Fruit fly (Drosophila melanogaster): ENCODE results near the gene Sgs3.

The Sgs3 gene

DNA sequence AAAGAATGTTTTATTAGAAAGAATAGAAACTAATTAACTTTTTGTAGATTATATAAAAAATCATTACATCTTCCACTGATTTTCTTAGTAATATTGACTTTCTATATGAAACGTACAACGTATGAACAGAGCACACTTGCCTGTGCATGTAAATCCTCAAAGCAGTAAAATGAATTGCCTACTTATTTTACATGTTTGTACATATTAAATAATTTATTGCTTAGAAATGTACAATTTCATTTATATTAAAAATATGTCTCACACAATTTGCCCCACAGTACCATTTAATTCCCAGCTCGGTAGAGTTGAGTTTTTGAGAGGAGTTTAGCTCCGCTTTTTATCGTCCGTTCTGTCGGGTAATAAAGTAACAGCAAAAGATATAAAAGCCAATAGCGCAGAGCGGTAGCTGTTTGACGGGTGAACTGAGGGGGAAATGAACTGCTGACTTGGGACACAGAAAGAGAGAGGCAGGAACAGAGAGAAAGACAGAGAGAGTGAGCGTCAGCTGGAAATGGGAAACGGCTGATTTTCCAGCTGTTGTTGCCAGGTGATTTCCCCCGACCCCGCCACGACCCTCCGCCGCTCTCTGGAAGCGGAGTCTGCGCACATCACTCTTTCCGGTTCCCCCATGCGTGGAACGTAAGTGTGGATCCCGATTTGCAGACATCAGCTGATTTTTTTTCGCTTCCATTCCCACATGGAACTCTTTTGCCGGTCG is 18.8 kb upstream of the Sgs3 start:
- TF ChIP-seq Snoo (tag; optimal IDR thresholded peaks at IDR 0.05), result no peak
- peak; percentile 31 for TF ChIP-seq CG8301 (tag; optimal IDR thresholded peaks at IDR 0.05)
- no peak for TF ChIP-seq rn (GFP tag; IDR thresholded peaks at IDR 0.05)
- TF ChIP-seq Pif1B (GFP tag; optimal IDR thresholded peaks at IDR 0.05), result peak; percentile 46
- peak; percentile 41 for TF ChIP-seq Pif1A (GFP tag; optimal IDR thresholded peaks at IDR 0.05)
- peak; percentile 40 for TF ChIP-seq CG17806 (tag; optimal IDR thresholded peaks at IDR 0.05)
- TF ChIP-seq CG15710 (tag; optimal IDR thresholded peaks at IDR 0.05), result peak; percentile 22
- no peak for TF ChIP-seq CG10348 (GFP tag; IDR thresholded peaks at IDR 0.05)
- no peak for TF ChIP-seq CG32121 (GFP tag; IDR thresholded peaks at IDR 0.05)
- TF ChIP-seq CG8159 (tag; optimal IDR thresholded peaks at IDR 0.05), result peak; percentile 47
- no peak for TF ChIP-seq D1 (tag; optimal IDR thresholded peaks at IDR 0.05)
- peak; percentile 90 for TF ChIP-seq EcR (GFP tag; optimal IDR thresholded peaks at IDR 0.05)
- peak; percentile 7 for TF ChIP-seq gl (tag; optimal IDR thresholded peaks at IDR 0.05)
- no peak for TF ChIP-seq fd96Ca (GFP tag; IDR thresholded peaks at IDR 0.05)
- peak; percentile 24; the same call in 1 of the 2 replicates for TF ChIP-seq Ets98B (GFP tag; IDR thresholded peaks at IDR 0.05)
- no peak for TF ChIP-seq CG4496 (GFP tag; IDR thresholded peaks at IDR 0.05)
- TF ChIP-seq CG13204 (GFP tag; optimal IDR thresholded peaks at IDR 0.05), result peak; percentile 57
- TF ChIP-seq CG12605 (GFP tag; IDR thresholded peaks at IDR 0.05), result no peak; the same call in 1 of the 2 replicates
- peak; percentile 67 for TF ChIP-seq CG14655 (GFP tag; optimal IDR thresholded peaks at IDR 0.05)
- TF ChIP-seq CG9948 (tag; optimal IDR thresholded peaks at IDR 0.05), result peak; percentile 26
- no peak for TF ChIP-seq CG34367 (tag; optimal IDR thresholded peaks at IDR 0.05)

- TF ChIP-seq CG14655 (GFP tag; optimal IDR thresholded peaks at IDR 0.05), result no peak
- no peak for TF ChIP-seq CG17806 (tag; optimal IDR thresholded peaks at IDR 0.05)
- no peak for TF ChIP-seq Ets98B (GFP tag; IDR thresholded peaks at IDR 0.05)
- TF ChIP-seq CG13204 (GFP tag; optimal IDR thresholded peaks at IDR 0.05), result no peak
- no peak for TF ChIP-seq CG34367 (tag; optimal IDR thresholded peaks at IDR 0.05)
- no peak for TF ChIP-seq rn (GFP tag; IDR thresholded peaks at IDR 0.05)
- TF ChIP-seq EcR (GFP tag; optimal IDR thresholded peaks at IDR 0.05), result no peak
- TF ChIP-seq CG32121 (GFP tag; IDR thresholded peaks at IDR 0.05), result no peak
- no peak for TF ChIP-seq CG15710 (tag; optimal IDR thresholded peaks at IDR 0.05)
- no peak for TF ChIP-seq CG8159 (tag; optimal IDR thresholded peaks at IDR 0.05)
- no peak for TF ChIP-seq D1 (tag; optimal IDR thresholded peaks at IDR 0.05)
These were observed 3.7 kb upstream of the Sgs3 start, which contains the start of gene CG33500 for dm6 chr3L:11508337-11508736. CG33500 (plus strand) TSS chr3L:11508637.

dm6 chr3L:11509294-11509911 is 2.6 kb upstream of the Sgs3 start, which contains the start of the genes Sgs8 and Sgs7:
Sgs8 (minus strand) TSS chr3L:11509394.
Sgs7 (plus strand) TSS chr3L:11509861.
- no peak for TF ChIP-seq Pif1B (GFP tag; optimal IDR thresholded peaks at IDR 0.05)
- no peak for TF ChIP-seq gl (tag; optimal IDR thresholded peaks at IDR 0.05)
- TF ChIP-seq Snoo (tag; optimal IDR thresholded peaks at IDR 0.05), result no peak
- TF ChIP-seq CG8301 (tag; optimal IDR thresholded peaks at IDR 0.05), result no peak
- no peak for TF ChIP-seq rn (GFP tag; IDR thresholded peaks at IDR 0.05)
- no peak for TF ChIP-seq CG14655 (GFP tag; optimal IDR thresholded peaks at IDR 0.05)
- no peak for TF ChIP-seq fd96Ca (GFP tag; IDR thresholded peaks at IDR 0.05)
- no peak for TF ChIP-seq EcR (GFP tag; optimal IDR thresholded peaks at IDR 0.05)
- no peak for TF ChIP-seq CG12605 (GFP tag; IDR thresholded peaks at IDR 0.05)
- no peak for TF ChIP-seq CG34367 (tag; optimal IDR thresholded peaks at IDR 0.05)
- TF ChIP-seq CG9948 (tag; optimal IDR thresholded peaks at IDR 0.05), result no peak
- TF ChIP-seq CG8159 (tag; optimal IDR thresholded peaks at IDR 0.05), result no peak
- TF ChIP-seq CG10348 (GFP tag; IDR thresholded peaks at IDR 0.05), result no peak
- no peak for TF ChIP-seq CG32121 (GFP tag; IDR thresholded peaks at IDR 0.05)
- no peak for TF ChIP-seq Ets98B (GFP tag; IDR thresholded peaks at IDR 0.05)
- TF ChIP-seq CG13204 (GFP tag; optimal IDR thresholded peaks at IDR 0.05), result no peak
- TF ChIP-seq CG15710 (tag; optimal IDR thresholded peaks at IDR 0.05), result no peak
- TF ChIP-seq CG4496 (GFP tag; IDR thresholded peaks at IDR 0.05), result no peak

DNA sequence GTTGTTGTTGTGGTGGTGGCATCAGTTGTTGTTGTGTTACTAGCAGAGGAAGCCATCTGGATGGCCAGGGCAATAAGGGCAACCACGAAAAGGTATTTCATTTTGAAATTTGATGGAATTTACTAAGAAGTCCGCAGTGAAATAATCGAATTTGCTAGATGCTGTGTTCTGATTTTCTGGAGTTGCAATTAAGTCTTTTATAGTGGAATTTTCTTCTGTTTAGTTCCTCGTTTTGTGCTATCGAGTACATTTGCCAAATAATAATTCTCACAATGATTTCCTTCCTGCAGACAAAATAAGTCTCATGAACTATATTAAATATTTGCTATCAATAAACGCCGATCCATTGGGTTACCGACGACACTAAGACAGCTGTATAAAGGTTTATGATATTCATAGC is 1.5 kb upstream of the Sgs3 start, which contains the start of gene CG33272:
Gene CG33272, minus strand, starts transcription at position 101 of the 400 bp plus-strand sequence.
- TF ChIP-seq Snoo (tag; optimal IDR thresholded peaks at IDR 0.05) (no peak), Ets98B (GFP tag; IDR thresholded peaks at IDR 0.05) (no peak), D1 (tag; optimal IDR thresholded peaks at IDR 0.05) (no peak), CG8301 (tag; optimal IDR thresholded peaks at IDR 0.05) (no peak), CG8159 (tag; optimal IDR thresholded peaks at IDR 0.05) (no peak), CG10348 (GFP tag; IDR thresholded peaks at IDR 0.05) (no peak), CG9948 (tag; optimal IDR thresholded peaks at IDR 0.05) (no peak), CG17806 (tag; optimal IDR thresholded peaks at IDR 0.05) (no peak), fd96Ca (GFP tag; IDR thresholded peaks at IDR 0.05) (no peak), CG4496 (GFP tag; IDR thresholded peaks at IDR 0.05) (no peak), CG12605 (GFP tag; IDR thresholded peaks at IDR 0.05) (no peak), gl (tag; optimal IDR thresholded peaks at IDR 0.05) (no peak)

DNA sequence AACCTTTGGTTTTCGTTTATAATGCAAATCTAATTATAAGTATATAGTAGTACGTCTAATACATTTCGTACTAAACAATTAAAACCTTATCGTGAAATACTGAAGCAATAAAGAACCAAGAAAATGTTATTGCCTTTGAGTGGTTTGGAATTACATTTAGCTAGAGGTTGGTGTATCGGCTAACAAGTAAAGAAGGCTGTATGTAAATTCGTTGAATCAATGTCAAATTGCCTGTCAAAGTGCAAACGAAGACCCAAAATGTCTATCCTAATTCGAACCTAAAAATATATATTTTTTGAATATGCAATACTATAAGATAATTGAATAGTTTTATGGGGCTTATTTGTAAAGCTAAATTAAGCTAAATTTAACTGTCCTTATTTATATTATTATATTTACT is 778 bp upstream of the Sgs3 start:
- TF ChIP-seq D1 (tag; optimal IDR thresholded peaks at IDR 0.05) (peak; percentile 62), gl (tag; optimal IDR thresholded peaks at IDR 0.05) (no peak), fd96Ca (GFP tag; IDR thresholded peaks at IDR 0.05) (no peak), Pif1A (GFP tag; optimal IDR thresholded peaks at IDR 0.05) (no peak), rn (GFP tag; IDR thresholded peaks at IDR 0.05) (no peak), CG9948 (tag; optimal IDR thresholded peaks at IDR 0.05) (no peak)
